Worm (Caenorhabditis elegans) whole organism, late embryonic: Measurements from ENCODE around the gene Y34B4A.4.

Experiments
- C08G9.2 ChIP-seq: sonication (generic microtip); optimal IDR thresholded peaks from 2 replicates; lab custom pipeline; 2016; ENCODE audit warnings: mild to moderate bottlenecking, missing genetic modification characterization, moderate library complexity, missing compliant biosample characterization
- F13H6.1 ChIP-seq: sonication (generic microtip); optimal IDR thresholded peaks from 2 replicates; lab custom pipeline; 2016; ENCODE audit warnings: missing genetic modification characterization, missing compliant biosample characterization
- ahr-1 ChIP-seq: sonication (generic microtip); optimal IDR thresholded peaks from 2 replicates; lab custom pipeline; 2016; ENCODE audit warnings: missing genetic modification characterization, missing compliant biosample characterization
- ceh-14 ChIP-seq: sonication (generic microtip); optimal IDR thresholded peaks from 2 replicates; lab custom pipeline; 2016; ENCODE audit warnings: missing genotype, missing genetic modification characterization, missing compliant biosample characterization
- ceh-31 ChIP-seq: sonication (generic microtip); optimal IDR thresholded peaks from 2 replicates; lab custom pipeline; 2016; ENCODE audit warnings: missing genetic modification characterization, missing compliant biosample characterization
- ceh-45 ChIP-seq: fragments of 200-800 bp; sonication (Bioruptor generic); IDR thresholded peaks from 2 replicates; pipeline ENCODE4 v1.3.6; 2022; ENCODE audit warnings: missing genetic modification reagents, missing genetic modification characterization, missing compliant biosample characterization
- che-1 ChIP-seq: sonication (generic microtip); optimal IDR thresholded peaks from 2 replicates; lab custom pipeline; 2016; ENCODE audit warnings: mild to moderate bottlenecking, missing genetic modification characterization, missing compliant biosample characterization
- dmd-4 ChIP-seq: sonication (generic microtip); optimal IDR thresholded peaks from 2 replicates; lab custom pipeline; 2016; ENCODE audit warnings: borderline replicate concordance, missing genetic modification characterization, missing compliant biosample characterization
- elt-2 ChIP-seq: sonication (generic microtip); optimal IDR thresholded peaks from 2 replicates; lab custom pipeline; 2016; ENCODE audit warnings: missing genetic modification reagents, missing genetic modification characterization, missing compliant biosample characterization
- elt-4 ChIP-seq: sonication (generic microtip); optimal IDR thresholded peaks from 2 replicates; lab custom pipeline; 2016; ENCODE audit warnings: missing genetic modification characterization, missing compliant biosample characterization
- ets-4 ChIP-seq: sonication (generic microtip); optimal IDR thresholded peaks from 2 replicates; lab custom pipeline; 2016; ENCODE audit warnings: missing genetic modification characterization, missing compliant biosample characterization
- eyg-1 ChIP-seq: sonication (generic microtip); optimal IDR thresholded peaks from 2 replicates; lab custom pipeline; 2016; ENCODE audit warnings: missing genotype, missing genetic modification characterization, missing compliant biosample characterization
- fax-1 ChIP-seq: sonication (generic microtip); optimal IDR thresholded peaks from 2 replicates; lab custom pipeline; 2016; ENCODE audit warnings: missing genotype, missing genetic modification characterization, missing compliant biosample characterization
- hlh-13 ChIP-seq: fragments of 200-800 bp; sonication (Bioruptor generic); optimal IDR thresholded peaks from 2 replicates; lab custom pipeline; 2018; ENCODE audit warnings: mild to moderate bottlenecking, missing genetic modification characterization, missing compliant biosample characterization
- hlh-6 ChIP-seq: sonication (generic microtip); optimal IDR thresholded peaks from 2 replicates; lab custom pipeline; 2016; ENCODE audit warnings: missing genotype, missing genetic modification characterization, missing compliant biosample characterization
- hlh-8 ChIP-seq: sonication (generic microtip); optimal IDR thresholded peaks from 2 replicates; lab custom pipeline; 2016; ENCODE audit warnings: missing genotype, missing genetic modification characterization, missing compliant biosample characterization
- nfya-1 ChIP-seq: sonication (generic microtip); optimal IDR thresholded peaks from 2 replicates; lab custom pipeline; 2017; ENCODE audit warnings: missing genetic modification characterization, mild to moderate bottlenecking, missing compliant biosample characterization, antibody characterized with exemption, moderate library complexity
- nhr-11 ChIP-seq: fragments of 150-350 bp; optimal IDR thresholded peaks from 2 replicates; lab custom pipeline; 2014; ENCODE audit warnings: missing biosample characterization, missing genetic modification characterization
- npax-4 ChIP-seq: sonication (generic microtip); optimal IDR thresholded peaks from 2 replicates; lab custom pipeline; 2016; ENCODE audit warnings: missing genetic modification characterization, missing compliant biosample characterization
- odd-2 ChIP-seq: sonication (generic microtip); optimal IDR thresholded peaks from 2 replicates; lab custom pipeline; 2017; ENCODE audit warnings: antibody characterized with exemption, mild to moderate bottlenecking, missing genetic modification characterization, missing compliant biosample characterization
- pag-3 ChIP-seq: sonication (generic microtip); optimal IDR thresholded peaks from 2 replicates; lab custom pipeline; 2016; ENCODE audit warnings: missing compliant biosample characterization, missing genetic modification characterization, borderline replicate concordance
- pax-1 ChIP-seq: fragments of 150-350 bp; optimal IDR thresholded peaks from 2 replicates; lab custom pipeline; 2014; ENCODE audit warnings: missing biosample characterization, missing genetic modification characterization
- pha-2 ChIP-seq: sonication (generic microtip); optimal IDR thresholded peaks from 2 replicates; lab custom pipeline; 2017; ENCODE audit warnings: mild to moderate bottlenecking, missing genetic modification characterization, missing compliant biosample characterization
- pha-4 ChIP-seq: fragments of 150-350 bp; optimal IDR thresholded peaks from 2 replicates; lab custom pipeline; 2018; ENCODE audit warnings: missing biosample characterization, missing genetic modification reagents, missing genetic modification characterization
- pros-1 ChIP-seq: fragments of 150-350 bp; optimal IDR thresholded peaks from 2 replicates; lab custom pipeline; 2014; ENCODE audit warnings: missing biosample characterization, missing genetic modification reagents, missing genetic modification characterization
- ref-2 ChIP-seq: sonication (generic microtip); optimal IDR thresholded peaks from 2 replicates; lab custom pipeline; 2016; ENCODE audit warnings: missing genetic modification characterization, missing compliant biosample characterization
- syd-9 ChIP-seq: sonication (generic microtip); optimal IDR thresholded peaks from 2 replicates; lab custom pipeline; 2016; ENCODE audit warnings: mild to moderate bottlenecking, missing genetic modification characterization, moderate library complexity, missing compliant biosample characterization
- tbx-2 ChIP-seq: sonication (generic microtip); optimal IDR thresholded peaks from 2 replicates; lab custom pipeline; 2016; ENCODE audit warnings: missing genetic modification characterization, missing compliant biosample characterization
- unc-42 ChIP-seq: sonication (generic microtip); optimal IDR thresholded peaks from 2 replicates; lab custom pipeline; 2016; ENCODE audit warnings: missing genotype, missing genetic modification characterization, missing compliant biosample characterization

Gene Y34B4A.4

DNA sequence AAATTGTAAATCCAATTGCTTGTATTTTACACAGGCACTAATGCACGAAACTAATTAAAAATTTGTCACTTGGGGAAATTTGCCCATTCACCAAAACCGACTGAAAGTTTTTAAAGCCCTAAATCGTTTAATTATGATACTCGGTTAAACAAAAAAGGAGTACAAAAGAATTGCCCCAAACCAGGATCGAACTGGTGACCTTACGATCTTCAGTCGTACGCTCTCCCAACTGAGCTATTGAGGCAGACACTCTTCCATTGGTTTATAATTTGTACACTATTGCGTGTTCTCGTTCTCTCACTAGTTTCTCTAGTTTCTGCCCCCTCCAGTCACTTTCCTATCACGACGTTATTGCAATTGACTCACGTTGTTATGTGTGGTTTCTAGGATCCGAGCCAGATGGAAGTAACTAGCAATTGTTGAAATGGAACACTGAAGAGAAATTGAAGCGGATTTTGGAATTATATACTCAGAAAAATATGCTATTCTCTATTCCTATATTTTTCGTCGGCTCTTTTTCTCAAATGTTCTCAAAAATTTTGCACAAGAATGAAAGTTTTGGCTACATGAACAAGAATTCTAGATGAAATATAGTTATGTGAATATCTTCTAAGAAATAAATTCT lies 55.2 kb downstream of the Y34B4A.4 start (continued):
- TF ChIP-seq ceh-31: peak; percentile 60
- TF ChIP-seq tbx-2: peak; percentile 39
- TF ChIP-seq ceh-14 (tag; lab: Kevin White, UChicago): peak; percentile 63
- peak; percentile 26 for TF ChIP-seq unc-42
- TF ChIP-seq syd-9 (tag; lab: Kevin White, UChicago): peak; percentile 35
- no peak for TF ChIP-seq pax-1 (tag; lab: Kevin White, UChicago)
- TF ChIP-seq ref-2 (tag; lab: Kevin White, UChicago): peak; percentile 56
- TF ChIP-seq pha-4 (tag; lab: Kevin White, UChicago): no peak
- TF ChIP-seq che-1: peak; percentile 77
- TF ChIP-seq ahr-1 (tag; lab: Kevin White, UChicago): peak; percentile 18
- TF ChIP-seq elt-2 (tag; lab: Kevin White, UChicago): peak; percentile 68
- peak; percentile 79 for TF ChIP-seq pha-2 (tag; lab: Kevin White, UChicago)
- TF ChIP-seq nfya-1 (tag; lab: Kevin White, UChicago): peak; percentile 59
- TF ChIP-seq hlh-13 (GFP tag; lab: Kevin White, UChicago): peak; percentile 75
- peak; percentile 30 for TF ChIP-seq C08G9.2
- TF ChIP-seq hlh-6: peak; percentile 84
- peak; percentile 66 for TF ChIP-seq npax-4
- no peak for TF ChIP-seq ets-4
- peak; percentile 60 for TF ChIP-seq fax-1 (tag; lab: Kevin White, UChicago)
- TF ChIP-seq dmd-4 (tag; lab: Kevin White, UChicago): no peak
- no peak for TF ChIP-seq pag-3 (tag; lab: Kevin White, UChicago)
- TF ChIP-seq hlh-8: no peak
- TF ChIP-seq nhr-11 (tag; lab: Kevin White, UChicago): no peak
- peak; percentile 56; the same call in 1 of the 2 replicates for TF ChIP-seq ceh-45 (GFP tag; lab: Robert Waterston, UW)
- TF ChIP-seq elt-4 (tag; lab: Kevin White, UChicago): no peak
- TF ChIP-seq odd-2 (tag; lab: Kevin White, UChicago): no peak
- TF ChIP-seq F13H6.1 (tag; lab: Kevin White, UChicago): peak; percentile 58
- TF ChIP-seq pros-1 (tag; lab: Kevin White, UChicago): no peak
- TF ChIP-seq eyg-1 (tag; lab: Kevin White, UChicago): peak; percentile 11
